Fruit fly (Drosophila melanogaster) whole organism, embryonic: ENCODE data around the gene Pcmt.

Source experiments
- CG10274 ChIP-seq: fragments of 200-800 bp; sonication (Bioruptor generic); optimal IDR thresholded peaks from 3 replicates; lab custom pipeline; 2017; ENCODE audit warnings: missing biosample characterization, mild to moderate bottlenecking, missing genetic modification characterization
- CG10959 ChIP-seq: fragments of 200-800 bp; sonication (Bioruptor generic); IDR thresholded peaks from 2 replicates; pipeline ENCODE4 v1.3.6; 2022; ENCODE audit warnings: missing biosample characterization, missing genetic modification characterization
- CG13624 ChIP-seq: fragments of 200-800 bp; sonication (Bioruptor generic); optimal IDR thresholded peaks from 2 replicates; lab custom pipeline; 2016; ENCODE audit warnings: missing biosample characterization, missing genetic modification characterization
- CG14050 ChIP-seq: fragments of 200-800 bp; sonication (Bioruptor generic); IDR thresholded peaks from 3 replicates; pipeline ENCODE4 v1.3.6; 2022; ENCODE audit warnings: missing biosample characterization, missing genetic modification characterization
- CG1602 ChIP-seq: fragments of 200-800 bp; sonication (Bioruptor generic); optimal IDR thresholded peaks from 3 replicates; lab custom pipeline; 2016; ENCODE audit warnings: missing biosample characterization, missing genetic modification characterization
- CG17802 ChIP-seq: fragments of 200-800 bp; sonication (Bioruptor generic); optimal IDR thresholded peaks from 2 replicates; lab custom pipeline; 2018; ENCODE audit warnings: missing biosample characterization, mild to moderate bottlenecking, missing genetic modification characterization, moderate library complexity
- CG18476 ChIP-seq: fragments of 200-800 bp; sonication (Bioruptor generic); optimal IDR thresholded peaks from 2 replicates; lab custom pipeline; 2016; ENCODE audit warnings: missing biosample characterization, mild to moderate bottlenecking, missing genetic modification characterization
- CG2129 ChIP-seq: fragments of 200-800 bp; sonication (Bioruptor generic); IDR thresholded peaks from 2 replicates; pipeline ENCODE4 v1.3.6; 2022; ENCODE audit warnings: missing biosample characterization, missing genetic modification characterization; ENCODE audit not compliant: partially characterized antibody
- CG2202 ChIP-seq: fragments of 200-800 bp; sonication (Bioruptor generic); optimal IDR thresholded peaks from 2 replicates; lab custom pipeline; 2018; ENCODE audit warnings: missing biosample characterization, mild to moderate bottlenecking, missing genetic modification characterization
- CG32532 ChIP-seq: fragments of 200-800 bp; sonication (Bioruptor generic); IDR thresholded peaks from 2 replicates; pipeline ENCODE4 v1.3.6; 2022; ENCODE audit warnings: missing biosample characterization, missing genetic modification characterization
- CG34422 ChIP-seq: fragments of 200-800 bp; sonication (Bioruptor generic); IDR thresholded peaks from 3 replicates; pipeline ENCODE4 v1.3.6; 2022; ENCODE audit warnings: missing biosample characterization, missing genetic modification characterization
- CG4424 ChIP-seq: fragments of 200-800 bp; sonication (Bioruptor generic); optimal IDR thresholded peaks from 3 replicates; lab custom pipeline; 2016; ENCODE audit warnings: missing biosample characterization, missing genetic modification characterization
- CG7987 ChIP-seq: fragments of 200-800 bp; sonication (Bioruptor generic); optimal IDR thresholded peaks from 2 replicates; lab custom pipeline; 2018; ENCODE audit warnings: missing biosample characterization, mild to moderate bottlenecking, missing genetic modification characterization, moderate library complexity
- CG8359 ChIP-seq: fragments of 200-800 bp; sonication (Bioruptor generic); optimal IDR thresholded peaks from 2 replicates; lab custom pipeline; 2017; ENCODE audit warnings: missing biosample characterization, mild to moderate bottlenecking, missing genetic modification characterization, borderline replicate concordance
- CG9609 ChIP-seq: fragments of 200-800 bp; sonication (Bioruptor generic); optimal IDR thresholded peaks from 3 replicates; lab custom pipeline; 2016; ENCODE audit warnings: missing biosample characterization, missing genetic modification characterization
- D ChIP-seq, 2 experiments: fragments of 200-800 bp in 1 of 2; fragments of >200 bp in 1 of 2; sonication (Bioruptor generic) in 1 of 2; optimal IDR thresholded peaks; 2 replicates in 1 of 2; 3 replicates in 1 of 2; lab custom pipeline; 2017; ENCODE audit warnings: mild to moderate bottlenecking in 1 of 2, missing biosample characterization in 1 of 2, missing genetic modification characterization in 1 of 2, missing genetic modification reagents in 1 of 2
- D19B ChIP-seq: fragments of 200-800 bp; sonication (Bioruptor generic); optimal IDR thresholded peaks from 2 replicates; lab custom pipeline; 2017; ENCODE audit warnings: missing biosample characterization, mild to moderate bottlenecking, missing genetic modification characterization
- Dll ChIP-seq: fragments of 200-800 bp; sonication (Bioruptor generic); IDR thresholded peaks from 4 replicates; pipeline ENCODE4 v1.3.6; 2022; ENCODE audit warnings: missing biosample characterization, missing genetic modification characterization; ENCODE audit not compliant: partially characterized antibody
- Doc3 ChIP-seq: fragments of 200-800 bp; sonication (Bioruptor generic); IDR thresholded peaks from 3 replicates; pipeline ENCODE4 v1.3.6; 2022; ENCODE audit warnings: missing biosample characterization, missing genetic modification characterization; ENCODE audit not compliant: partially characterized antibody
- Gug ChIP-seq: fragments of 200-800 bp; sonication (Bioruptor generic); IDR thresholded peaks from 4 replicates; pipeline ENCODE4 v1.3.6; 2022; ENCODE audit warnings: missing biosample characterization, missing genetic modification characterization
- H2.0 ChIP-seq: fragments of 200-800 bp; sonication (Bioruptor generic); IDR thresholded peaks from 2 replicates; pipeline ENCODE4 v1.3.6; 2022; ENCODE audit warnings: missing biosample characterization, missing genetic modification characterization
- Hr51 ChIP-seq, 2 experiments: fragments of 200-800 bp; sonication (Bioruptor generic); optimal IDR thresholded peaks; 2 replicates in 1 of 2; 3 replicates in 1 of 2; lab custom pipeline; 2016 to 2018; ENCODE audit warnings: missing biosample characterization in 2 of 2, missing genetic modification characterization in 2 of 2, mild to moderate bottlenecking in 1 of 2, moderate library complexity in 1 of 2
- Lim3 ChIP-seq: fragments of 200-800 bp; sonication (Bioruptor generic); IDR thresholded peaks from 2 replicates; pipeline ENCODE4 v1.3.6; 2022; ENCODE audit warnings: missing biosample characterization, missing genetic modification characterization
- MESR4 ChIP-seq: fragments of 200-800 bp; sonication (Bioruptor generic); optimal IDR thresholded peaks from 2 replicates; lab custom pipeline; 2018; ENCODE audit warnings: missing biosample characterization, mild to moderate bottlenecking, missing genetic modification characterization, moderate library complexity
- Max ChIP-seq: fragments of 200-800 bp; sonication (Bioruptor generic); optimal IDR thresholded peaks from 2 replicates; lab custom pipeline; 2016; ENCODE audit warnings: missing biosample characterization, mild to moderate bottlenecking, missing genetic modification characterization
- NC2α ChIP-seq: fragments of 200-800 bp; sonication (Bioruptor generic); optimal IDR thresholded peaks from 2 replicates; lab custom pipeline; 2016; ENCODE audit warnings: missing biosample characterization, missing genetic modification characterization
- Rfx ChIP-seq: fragments of 200-800 bp; sonication (Bioruptor generic); IDR thresholded peaks from 2 replicates; pipeline ENCODE4 v1.3.6; 2022; ENCODE audit warnings: missing biosample characterization, missing genetic modification characterization
- Sox102F ChIP-seq: fragments of 200-800 bp; sonication (Bioruptor generic); optimal IDR thresholded peaks from 2 replicates; lab custom pipeline; 2018; ENCODE audit warnings: missing biosample characterization, mild to moderate bottlenecking, missing genetic modification characterization, moderate library complexity
- Spps ChIP-seq: fragments of 200-800 bp; sonication (Bioruptor generic); optimal IDR thresholded peaks from 2 replicates; lab custom pipeline; 2018; ENCODE audit warnings: missing biosample characterization, mild to moderate bottlenecking, missing genetic modification characterization
- Stat92E ChIP-seq, 3 experiments: fragments of >200 bp in 2 of 3; fragments of 200-800 bp in 1 of 3; sonication (Bioruptor generic) in 1 of 3; optimal IDR thresholded peaks; 2 replicates each; lab custom pipeline; 2017 to 2019; ENCODE audit warnings: missing biosample characterization in 3 of 3, missing genetic modification characterization in 3 of 3, mild to moderate bottlenecking in 1 of 3, moderate library complexity in 1 of 3
- ash1 ChIP-seq: fragments of 200-800 bp; sonication (Bioruptor generic); optimal IDR thresholded peaks from 2 replicates; lab custom pipeline; 2018; ENCODE audit warnings: missing biosample characterization, mild to moderate bottlenecking, missing genetic modification characterization
- bigmax ChIP-seq: fragments of 200-800 bp; sonication (Bioruptor generic); optimal IDR thresholded peaks from 2 replicates; lab custom pipeline; 2018; ENCODE audit warnings: missing biosample characterization, mild to moderate bottlenecking, missing genetic modification characterization
- dimm ChIP-seq: fragments of 200-800 bp; sonication (Bioruptor generic); IDR thresholded peaks from 2 replicates; pipeline ENCODE4 v1.3.6; 2022; ENCODE audit warnings: missing biosample characterization, missing genetic modification characterization
- dysf ChIP-seq: fragments of 200-800 bp; sonication (Bioruptor generic); IDR thresholded peaks from 3 replicates; pipeline ENCODE4 v1.3.6; 2022; ENCODE audit warnings: missing biosample characterization, missing genetic modification characterization
- exex ChIP-seq: fragments of 200-800 bp; sonication (Bioruptor generic); optimal IDR thresholded peaks from 4 replicates; lab custom pipeline; 2018; ENCODE audit warnings: missing biosample characterization, mild to moderate bottlenecking, missing genetic modification characterization, moderate library complexity
- fd96Cb ChIP-seq: fragments of 200-800 bp; sonication (Bioruptor generic); optimal IDR thresholded peaks from 2 replicates; lab custom pipeline; 2018; ENCODE audit warnings: missing biosample characterization, mild to moderate bottlenecking, missing genetic modification characterization, moderate library complexity
- kah ChIP-seq: fragments of 200-800 bp; sonication (Bioruptor generic); optimal IDR thresholded peaks from 2 replicates; lab custom pipeline; 2018; ENCODE audit warnings: missing biosample characterization, mild to moderate bottlenecking, missing genetic modification characterization
- lmd ChIP-seq: fragments of 200-800 bp; sonication (Bioruptor generic); IDR thresholded peaks from 2 replicates; pipeline ENCODE4 v1.3.6; 2022; ENCODE audit warnings: missing biosample characterization, missing genetic modification characterization
- nau ChIP-seq: fragments of 200-800 bp; sonication (Bioruptor generic); optimal IDR thresholded peaks from 3 replicates; lab custom pipeline; 2017; ENCODE audit warnings: missing biosample characterization, mild to moderate bottlenecking, missing genetic modification characterization, missing genetic modification reagents
- nerfin-1 ChIP-seq: fragments of 200-800 bp; sonication (Bioruptor generic); optimal IDR thresholded peaks from 3 replicates; lab custom pipeline; 2019; ENCODE audit warnings: missing biosample characterization, mild to moderate bottlenecking, missing genetic modification characterization, moderate library complexity
- nom ChIP-seq: fragments of 200-800 bp; sonication (Bioruptor generic); optimal IDR thresholded peaks from 2 replicates; lab custom pipeline; 2017; ENCODE audit warnings: missing biosample characterization, missing genetic modification characterization, mild to moderate bottlenecking, moderate library complexity, missing genetic modification reagents
- onecut ChIP-seq: fragments of 200-800 bp; sonication (Bioruptor generic); IDR thresholded peaks from 2 replicates; pipeline ENCODE4 v1.3.6; 2022; ENCODE audit warnings: missing biosample characterization, missing genetic modification characterization
- org-1 ChIP-seq: fragments of 200-800 bp; sonication (Bioruptor generic); optimal IDR thresholded peaks from 2 replicates; lab custom pipeline; 2017; ENCODE audit warnings: missing biosample characterization, missing genetic modification characterization
- p53 ChIP-seq: fragments of 200-800 bp; sonication (Bioruptor generic); optimal IDR thresholded peaks from 2 replicates; lab custom pipeline; 2016; ENCODE audit warnings: missing biosample characterization, missing genetic modification characterization
- pros ChIP-seq: fragments of 200-800 bp; sonication (Bioruptor generic); optimal IDR thresholded peaks from 3 replicates; lab custom pipeline; 2019; ENCODE audit warnings: missing biosample characterization, mild to moderate bottlenecking, missing genetic modification characterization, moderate library complexity
- row ChIP-seq: fragments of 200-800 bp; sonication (Bioruptor generic); IDR thresholded peaks from 3 replicates; pipeline ENCODE4 v1.3.6; 2022; ENCODE audit warnings: missing biosample characterization, missing genetic modification characterization
- sd ChIP-seq: fragments of 200-800 bp; sonication (Bioruptor generic); optimal IDR thresholded peaks from 3 replicates; lab custom pipeline; 2018; ENCODE audit warnings: missing biosample characterization, mild to moderate bottlenecking, missing genetic modification characterization, moderate library complexity
- slbo ChIP-seq: fragments of 200-800 bp; sonication (Bioruptor generic); IDR thresholded peaks from 2 replicates; pipeline ENCODE4 v1.3.6; 2022; ENCODE audit warnings: missing biosample characterization, missing genetic modification characterization
- ttk ChIP-seq: fragments of 200-800 bp; sonication (Bioruptor generic); IDR thresholded peaks from 2 replicates; pipeline ENCODE4 v2.1.2; 2022; ENCODE audit warnings: missing biosample characterization, missing genetic modification characterization
- zfh2 ChIP-seq: fragments of 200-800 bp; sonication (Bioruptor generic); optimal IDR thresholded peaks from 2 replicates; lab custom pipeline; 2016; ENCODE audit warnings: missing biosample characterization, missing genetic modification characterization

Gene Pcmt

DNA sequence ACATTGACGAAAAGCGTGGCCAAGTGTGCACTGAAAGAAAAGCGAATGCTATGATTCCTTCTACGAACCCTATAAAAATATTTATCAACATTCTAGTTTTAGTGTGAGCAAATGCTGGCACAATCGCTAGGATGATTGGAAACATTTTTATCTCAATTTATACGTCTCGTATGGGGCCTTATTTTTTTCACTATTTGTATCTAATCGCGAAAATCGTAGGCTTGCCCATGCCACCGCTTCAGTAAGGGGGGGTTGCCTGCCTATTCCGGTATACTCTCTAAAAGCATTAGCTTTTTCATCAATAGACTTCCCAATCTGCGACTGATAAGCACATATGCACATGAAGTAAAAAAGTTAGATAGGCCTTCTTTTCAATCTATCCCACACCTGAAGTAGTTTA lies 11.5 kb upstream of the Pcmt start (continued):
- TF ChIP-seq Doc3 (GFP tag; lab: Robert Waterston, UW) = no peak
- no peak for TF ChIP-seq CG2202 (tag; lab: Kevin White, UChicago)
- peak; percentile 80 for TF ChIP-seq CG14050
- TF ChIP-seq nom (GFP tag; lab: Kevin White, UChicago) = no peak
- peak; percentile 5 for TF ChIP-seq CG8359 (GFP tag; lab: Kevin White, UChicago)
- TF ChIP-seq nerfin-1 (tag; lab: Kevin White, UChicago) = peak; percentile 60
- peak; percentile 89 for TF ChIP-seq CG32532 (GFP tag; lab: Robert Waterston, UW)
- peak; percentile 58 for TF ChIP-seq CG13624 (GFP tag; lab: Kevin White, UChicago)
- TF ChIP-seq CG17802 (tag; lab: Kevin White, UChicago) = peak; percentile 59
- TF ChIP-seq MESR4 (GFP tag; lab: Kevin White, UChicago) = peak; percentile 4
- peak; percentile 65 for TF ChIP-seq CG18476 (GFP tag; lab: Kevin White, UChicago)
- no peak for TF ChIP-seq Sox102F (GFP tag; lab: Kevin White, UChicago)
- TF ChIP-seq Rfx (GFP tag; lab: Robert Waterston, UW) = peak; percentile 93
- peak; percentile 74 for TF ChIP-seq fd96Cb (tag; lab: Kevin White, UChicago)
- TF ChIP-seq Stat92E (GFP tag; optimal IDR thresholded peaks at IDR 0.05; lab: Kevin White, UChicago) = no peak
- TF ChIP-seq row = peak; percentile 92
- TF ChIP-seq Lim3 (GFP tag; lab: Robert Waterston, UW) = 0 out of 2 replicates have a peak, but pooled peaks have one; percentile 8
- TF ChIP-seq NC2α (GFP tag; lab: Kevin White, UChicago) = peak; percentile 34
- no peak for TF ChIP-seq nau
- peak; percentile 76 for TF ChIP-seq org-1 (GFP tag; lab: Kevin White, UChicago)
- peak; percentile 16 for TF ChIP-seq bigmax (GFP tag; lab: Kevin White, UChicago)
- peak; percentile 56 for TF ChIP-seq CG1602 (GFP tag; lab: Kevin White, UChicago)
- peak; percentile 57 for TF ChIP-seq D19B (GFP tag; lab: Kevin White, UChicago)
- TF ChIP-seq CG4424 (GFP tag; lab: Kevin White, UChicago) = peak; percentile 63
- peak; percentile 32 for TF ChIP-seq Spps
- TF ChIP-seq CG34422 = peak; percentile 90

DNA sequence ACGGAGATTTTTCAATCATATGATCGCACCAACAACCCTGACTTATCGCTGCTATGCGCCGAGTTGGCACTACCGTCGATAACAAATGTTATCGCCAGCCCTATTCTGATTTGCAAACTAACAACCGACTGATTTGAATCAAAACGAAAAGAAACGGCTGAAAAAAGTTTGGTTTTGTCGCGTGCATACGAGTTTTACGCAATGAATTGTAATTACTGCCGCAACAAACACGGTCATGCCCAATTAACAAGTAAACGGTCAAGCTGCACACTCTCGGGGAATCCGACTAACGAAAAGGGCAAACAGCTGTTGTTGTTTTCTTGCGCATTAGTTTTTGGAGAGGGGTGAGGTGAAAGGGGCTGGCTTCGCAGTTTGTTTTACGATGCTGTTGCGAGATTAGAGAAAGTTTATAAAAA lies 10.7 kb upstream of the Pcmt start, which contains the start of the genes CG14671 and CG12746:
Gene CG14671 (minus strand): TSS at position 41 of the 416 bp plus-strand sequence.
Gene CG12746 (plus strand): TSS at position 91 of the 416 bp plus-strand sequence.
- TF ChIP-seq D (optimal IDR thresholded peaks at IDR 0.05; lab: Kevin White, UChicago) (no peak), D (GFP tag; optimal IDR thresholded peaks at IDR 0.05; lab: Kevin White, UChicago) (no peak), CG7987 (GFP tag; lab: Kevin White, UChicago) (no peak), dysf (GFP tag; lab: Robert Waterston, UW) (no peak), CG9609 (GFP tag; lab: Kevin White, UChicago) (no peak), Doc3 (GFP tag; lab: Robert Waterston, UW) (no peak), Dll (GFP tag; lab: Robert Waterston, UW) (peak; percentile 51; the same call in 2 of the 4 replicates), ash1 (GFP tag; lab: Kevin White, UChicago) (no peak), lmd (GFP tag; lab: Robert Waterston, UW) (no peak), CG10959 (GFP tag; lab: Robert Waterston, UW) (no peak), H2.0 (GFP tag; lab: Robert Waterston, UW) (no peak), kah (GFP tag; lab: Kevin White, UChicago) (peak; percentile 39), p53 (GFP tag; lab: Kevin White, UChicago) (no peak), CG2129 (GFP tag; lab: Robert Waterston, UW) (no peak), zfh2 (GFP tag; lab: Kevin White, UChicago) (no peak), Gug (GFP tag; lab: Robert Waterston, UW) (no peak), dimm (GFP tag; lab: Robert Waterston, UW) (no peak), slbo (GFP tag; lab: Robert Waterston, UW) (no peak), pros (GFP tag; lab: Kevin White, UChicago) (no peak), onecut (no peak), exex (tag; lab: Kevin White, UChicago) (peak; percentile 23), ttk (GFP tag; lab: Robert Waterston, UW) (no peak), Hr51 (GFP tag; optimal IDR thresholded peaks at IDR 0.05; lab: Kevin White, UChicago) (no peak), sd (tag; lab: Kevin White, UChicago) (no peak), Max (no peak), CG10274 (GFP tag; lab: Kevin White, UChicago) (no peak)
